Fruit fly (Drosophila melanogaster) whole organism, embryonic: Measurements from ENCODE around the gene mask.

Source experiments
- Asciz ChIP-seq: fragments of 200-800 bp; sonication (Bioruptor generic); optimal IDR thresholded peaks from 2 replicates; lab custom pipeline; 2017; ENCODE audit warnings: missing biosample characterization, mild to moderate bottlenecking, missing genetic modification characterization, missing genetic modification reagents
- CG10959 ChIP-seq: fragments of 200-800 bp; sonication (Bioruptor generic); IDR thresholded peaks from 2 replicates; pipeline ENCODE4 v1.3.6; 2022; ENCODE audit warnings: missing biosample characterization, missing genetic modification characterization
- CG12236 ChIP-seq: fragments of 200-800 bp; sonication (Bioruptor generic); optimal IDR thresholded peaks from 2 replicates; lab custom pipeline; 2016; ENCODE audit warnings: missing biosample characterization, missing genetic modification characterization
- CG14050 ChIP-seq: fragments of 200-800 bp; sonication (Bioruptor generic); IDR thresholded peaks from 3 replicates; pipeline ENCODE4 v1.3.6; 2022; ENCODE audit warnings: missing biosample characterization, missing genetic modification characterization
- CG15696 ChIP-seq: fragments of 200-800 bp; sonication (Bioruptor generic); optimal IDR thresholded peaks from 2 replicates; lab custom pipeline; 2019; ENCODE audit warnings: missing biosample characterization, mild to moderate bottlenecking, missing genetic modification characterization, moderate library complexity
- CG1603 ChIP-seq: fragments of 200-800 bp; sonication (Bioruptor generic); optimal IDR thresholded peaks from 2 replicates; lab custom pipeline; 2019; ENCODE audit warnings: missing biosample characterization, mild to moderate bottlenecking, missing genetic modification characterization, moderate library complexity
- CG16815 ChIP-seq: fragments of 200-800 bp; sonication (Bioruptor generic); optimal IDR thresholded peaks from 3 replicates; lab custom pipeline; 2017; ENCODE audit warnings: missing biosample characterization, mild to moderate bottlenecking, missing genetic modification characterization
- CG17186 ChIP-seq: fragments of 200-800 bp; sonication (Bioruptor generic); optimal IDR thresholded peaks from 3 replicates; lab custom pipeline; 2017; ENCODE audit warnings: missing biosample characterization, missing genetic modification reagents, missing genetic modification characterization
- CG17328 ChIP-seq: fragments of 200-800 bp; sonication (Bioruptor generic); IDR thresholded peaks from 2 replicates; pipeline ENCODE4 v1.3.6; 2022; ENCODE audit warnings: missing biosample characterization, missing genetic modification characterization
- CG17829 ChIP-seq: fragments of 200-800 bp; optimal IDR thresholded peaks from 2 replicates; lab custom pipeline; 2019; ENCODE audit warnings: missing biosample characterization, mild to moderate bottlenecking, missing genetic modification characterization, moderate library complexity
- CG18262 ChIP-seq: fragments of 200-800 bp; optimal IDR thresholded peaks from 3 replicates; lab custom pipeline; 2019; ENCODE audit warnings: missing biosample characterization, mild to moderate bottlenecking, missing genetic modification characterization, moderate library complexity
- CG18619 ChIP-seq: fragments of 200-800 bp; sonication (Bioruptor generic); optimal IDR thresholded peaks from 3 replicates; lab custom pipeline; 2017; ENCODE audit warnings: missing biosample characterization, mild to moderate bottlenecking, missing genetic modification characterization
- CG30431 ChIP-seq: fragments of 200-800 bp; sonication (Bioruptor generic); optimal IDR thresholded peaks from 2 replicates; lab custom pipeline; 2017; ENCODE audit warnings: missing biosample characterization, missing genetic modification characterization
- CG4360 ChIP-seq: fragments of 200-800 bp; sonication (Bioruptor generic); IDR thresholded peaks from 2 replicates; pipeline ENCODE4 v1.3.6; 2022; ENCODE audit warnings: missing biosample characterization, missing genetic modification characterization
- CG4424 ChIP-seq: fragments of 200-800 bp; sonication (Bioruptor generic); optimal IDR thresholded peaks from 3 replicates; lab custom pipeline; 2016; ENCODE audit warnings: missing biosample characterization, missing genetic modification characterization
- CG6689 ChIP-seq: fragments of 200-800 bp; sonication (Bioruptor generic); IDR thresholded peaks from 2 replicates; pipeline ENCODE4 v1.3.6; 2022; ENCODE audit warnings: missing biosample characterization, missing genetic modification characterization
- CG7372 ChIP-seq: fragments of 200-800 bp; sonication (Bioruptor generic); IDR thresholded peaks from 2 replicates; pipeline ENCODE4 v1.3.6; 2022; ENCODE audit warnings: missing biosample characterization, missing genetic modification characterization
- CG9437 ChIP-seq: fragments of 200-800 bp; sonication (Bioruptor generic); optimal IDR thresholded peaks from 2 replicates; lab custom pipeline; 2018; ENCODE audit warnings: missing biosample characterization, mild to moderate bottlenecking, missing genetic modification characterization
- H15 ChIP-seq: fragments of 200-800 bp; sonication (Bioruptor generic); IDR thresholded peaks from 3 replicates; pipeline ENCODE4 v1.3.6; 2022; ENCODE audit warnings: missing biosample characterization, missing genetic modification characterization
- HLH3B ChIP-seq: fragments of 200-800 bp; sonication (Bioruptor generic); IDR thresholded peaks from 2 replicates; pipeline ENCODE4 v1.3.6; 2022; ENCODE audit warnings: missing biosample characterization, missing genetic modification characterization
- HLH54F ChIP-seq: fragments of 200-800 bp; sonication (Bioruptor generic); optimal IDR thresholded peaks from 3 replicates; lab custom pipeline; 2016; ENCODE audit warnings: missing biosample characterization, missing genetic modification characterization
- Hand ChIP-seq: fragments of 200-800 bp; sonication (Bioruptor generic); optimal IDR thresholded peaks from 2 replicates; lab custom pipeline; 2017; ENCODE audit warnings: mild to moderate bottlenecking, missing biosample characterization, missing genetic modification reagents, missing genetic modification characterization
- Hmx ChIP-seq: fragments of 200-800 bp; sonication (Bioruptor generic); optimal IDR thresholded peaks from 2 replicates; lab custom pipeline; 2016; ENCODE audit warnings: missing biosample characterization, missing genetic modification characterization
- Neu2 ChIP-seq: fragments of 200-800 bp; sonication (Bioruptor generic); optimal IDR thresholded peaks from 3 replicates; lab custom pipeline; 2016; ENCODE audit warnings: missing biosample characterization, missing genetic modification characterization, borderline replicate concordance
- Opbp ChIP-seq: fragments of 200-800 bp; sonication (Bioruptor generic); IDR thresholded peaks from 3 replicates; pipeline ENCODE4 v1.3.6; 2022; ENCODE audit warnings: missing biosample characterization, missing genetic modification characterization; ENCODE audit not compliant: partially characterized antibody
- Rfx ChIP-seq: fragments of 200-800 bp; sonication (Bioruptor generic); IDR thresholded peaks from 2 replicates; pipeline ENCODE4 v1.3.6; 2022; ENCODE audit warnings: missing biosample characterization, missing genetic modification characterization
- Rx ChIP-seq: fragments of 200-800 bp; sonication (Bioruptor generic); IDR thresholded peaks from 2 replicates; pipeline ENCODE4 v1.3.6; 2022; ENCODE audit warnings: missing biosample characterization, missing genetic modification characterization
- Stat92E ChIP-seq, 3 experiments: fragments of >200 bp in 2 of 3; fragments of 200-800 bp in 1 of 3; sonication (Bioruptor generic) in 1 of 3; optimal IDR thresholded peaks; 2 replicates each; lab custom pipeline; 2017 to 2019; ENCODE audit warnings: missing biosample characterization in 3 of 3, missing genetic modification characterization in 3 of 3, mild to moderate bottlenecking in 1 of 3, moderate library complexity in 1 of 3
- abd-A ChIP-seq: fragments of 200-800 bp; sonication (Bioruptor generic); optimal IDR thresholded peaks from 3 replicates; lab custom pipeline; 2019; ENCODE audit warnings: missing biosample characterization, mild to moderate bottlenecking, missing genetic modification characterization, moderate library complexity
- ac ChIP-seq: fragments of 200-800 bp; sonication (Bioruptor generic); optimal IDR thresholded peaks from 3 replicates; lab custom pipeline; 2017; ENCODE audit warnings: missing biosample characterization, mild to moderate bottlenecking, missing genetic modification characterization
- bab2 ChIP-seq: fragments of 200-800 bp; sonication (Bioruptor generic); optimal IDR thresholded peaks from 2 replicates; lab custom pipeline; 2016; ENCODE audit warnings: missing biosample characterization, missing genetic modification characterization
- chm ChIP-seq: fragments of 200-800 bp; sonication (Bioruptor generic); IDR thresholded peaks from 2 replicates; pipeline ENCODE4 v1.3.6; 2022; ENCODE audit warnings: missing biosample characterization, missing genetic modification characterization
- crp ChIP-seq, 2 experiments: fragments of 200-800 bp; sonication (Bioruptor generic); optimal IDR thresholded peaks; 2 replicates in 1 of 2; 3 replicates in 1 of 2; lab custom pipeline; 2017; ENCODE audit warnings: missing biosample characterization in 2 of 2, missing genetic modification characterization in 2 of 2, mild to moderate bottlenecking in 1 of 2, moderate library complexity in 1 of 2
- cwo ChIP-seq: fragments of 200-800 bp; sonication (Bioruptor generic); optimal IDR thresholded peaks from 3 replicates; lab custom pipeline; 2017; ENCODE audit warnings: missing biosample characterization, missing genetic modification characterization, mild to moderate bottlenecking, moderate library complexity, missing genetic modification reagents
- dmrt11E ChIP-seq: fragments of 200-800 bp; sonication (Bioruptor generic); optimal IDR thresholded peaks from 3 replicates; lab custom pipeline; 2018; ENCODE audit warnings: missing biosample characterization, mild to moderate bottlenecking, missing genetic modification characterization, moderate library complexity
- hkb ChIP-seq, 2 experiments: fragments of 200-800 bp in 1 of 2; fragments of >200 bp in 1 of 2; sonication (Bioruptor generic) in 1 of 2; IDR thresholded peaks in 1 of 2; optimal IDR thresholded peaks in 1 of 2; 2 replicates each; pipeline versions ENCODE4 v1.3.6 to Lab custom; 2017 to 2022; ENCODE audit warnings: missing biosample characterization in 1 of 2, missing genetic modification characterization in 1 of 2
- oc ChIP-seq: fragments of 200-800 bp; sonication (Bioruptor generic); optimal IDR thresholded peaks from 2 replicates; lab custom pipeline; 2018; ENCODE audit warnings: missing biosample characterization, mild to moderate bottlenecking, missing genetic modification characterization, moderate library complexity
- org-1 ChIP-seq: fragments of 200-800 bp; sonication (Bioruptor generic); optimal IDR thresholded peaks from 2 replicates; lab custom pipeline; 2017; ENCODE audit warnings: missing biosample characterization, missing genetic modification characterization
- peb ChIP-seq: fragments of 200-800 bp; sonication (Bioruptor generic); IDR thresholded peaks from 2 replicates; pipeline ENCODE4 v1.3.6; 2022; ENCODE audit warnings: missing biosample characterization, missing genetic modification characterization
- pnt ChIP-seq: fragments of 200-800 bp; sonication (Bioruptor generic); optimal IDR thresholded peaks from 3 replicates; lab custom pipeline; 2016; ENCODE audit warnings: missing biosample characterization, missing genetic modification characterization
- pros ChIP-seq: fragments of 200-800 bp; sonication (Bioruptor generic); optimal IDR thresholded peaks from 3 replicates; lab custom pipeline; 2019; ENCODE audit warnings: missing biosample characterization, mild to moderate bottlenecking, missing genetic modification characterization, moderate library complexity
- psq ChIP-seq: fragments of 200-800 bp; sonication (Bioruptor generic); optimal IDR thresholded peaks from 2 replicates; lab custom pipeline; 2017; ENCODE audit warnings: missing biosample characterization, missing genetic modification characterization
- sna ChIP-seq: fragments of 200-800 bp; sonication (Bioruptor generic); IDR thresholded peaks from 2 replicates; pipeline ENCODE4 v1.3.6; 2022; ENCODE audit warnings: missing biosample characterization, missing genetic modification characterization; ENCODE audit not compliant: partially characterized antibody
- ssp ChIP-seq: fragments of 200-800 bp; sonication (Bioruptor generic); IDR thresholded peaks from 2 replicates; pipeline ENCODE4 v1.3.6; 2022; ENCODE audit warnings: missing biosample characterization, missing genetic modification characterization
- stwl ChIP-seq: fragments of 200-800 bp; sonication (Bioruptor generic); optimal IDR thresholded peaks from 3 replicates; lab custom pipeline; 2018; ENCODE audit warnings: missing biosample characterization, mild to moderate bottlenecking, missing genetic modification characterization, moderate library complexity
- tin ChIP-seq: fragments of 200-800 bp; sonication (Bioruptor generic); optimal IDR thresholded peaks from 3 replicates; lab custom pipeline; 2016; ENCODE audit warnings: missing biosample characterization, missing genetic modification characterization
- unc-4 ChIP-seq: fragments of 200-800 bp; sonication (Bioruptor generic); IDR thresholded peaks from 2 replicates; pipeline ENCODE4 v1.3.6; 2022; ENCODE audit warnings: missing biosample characterization, missing genetic modification characterization; ENCODE audit not compliant: partially characterized antibody
- vnd ChIP-seq: fragments of 200-800 bp; sonication (Bioruptor generic); IDR thresholded peaks from 3 replicates; pipeline ENCODE4 v1.3.6; 2022; ENCODE audit warnings: missing biosample characterization, missing genetic modification characterization; ENCODE audit not compliant: partially characterized antibody
- zf30C ChIP-seq: fragments of 200-800 bp; sonication (Bioruptor generic); optimal IDR thresholded peaks from 3 replicates; lab custom pipeline; 2018; ENCODE audit warnings: missing biosample characterization, mild to moderate bottlenecking, missing genetic modification characterization

Gene mask

DNA sequence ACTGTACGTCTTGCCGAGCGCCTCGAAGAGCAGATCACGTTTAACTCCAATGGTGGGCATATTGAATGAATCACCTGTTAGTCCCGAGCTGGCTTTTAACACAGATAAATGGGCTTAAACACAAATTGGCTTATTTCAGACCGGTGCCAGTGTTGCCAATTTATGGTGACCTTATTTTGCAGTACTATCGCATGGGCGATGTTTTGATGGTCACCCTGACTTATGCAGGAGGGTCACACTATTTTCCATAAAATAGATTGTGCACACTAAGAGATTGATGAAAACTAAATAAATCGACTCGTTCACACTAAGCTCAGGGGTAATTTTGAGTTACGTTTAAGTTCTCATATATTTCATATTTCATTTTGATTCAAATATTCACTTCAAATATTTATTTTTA is 22.1 kb downstream of the mask start, which contains the start of gene beta-PheRS (continued):
- no peak for TF ChIP-seq CG18262 (tag; lab: Kevin White, UChicago)
- peak; percentile 37 for TF ChIP-seq pnt
- TF ChIP-seq CG10959 (GFP tag; lab: Robert Waterston, UW) = peak; percentile 47; the same call in 1 of the 2 replicates
- no peak for TF ChIP-seq CG9437
- TF ChIP-seq bab2 (GFP tag; lab: Kevin White, UChicago) = peak; percentile 44
- no peak for TF ChIP-seq CG18619 (GFP tag; lab: Kevin White, UChicago)
- peak; percentile 86 for TF ChIP-seq Rfx (GFP tag; lab: Robert Waterston, UW)
- TF ChIP-seq CG30431 (GFP tag; lab: Kevin White, UChicago) = no peak
- no peak for TF ChIP-seq Hmx
- TF ChIP-seq Neu2 = no peak
- TF ChIP-seq HLH3B = peak; percentile 42; the same call in 1 of the 2 replicates
- peak; percentile 61 for TF ChIP-seq HLH54F (GFP tag; lab: Kevin White, UChicago)
- peak; percentile 53 for TF ChIP-seq CG17186 (GFP tag; lab: Kevin White, UChicago)
- peak; percentile 36; the same call in 1 of the 2 replicates for TF ChIP-seq CG6689 (GFP tag; lab: Robert Waterston, UW)
- TF ChIP-seq CG14050 (GFP tag; lab: Robert Waterston, UW) = peak; percentile 16; the same call in 1 of the 3 replicates
- peak; percentile 98 for TF ChIP-seq ssp (GFP tag; lab: Robert Waterston, UW)
- TF ChIP-seq Asciz (GFP tag; lab: Kevin White, UChicago) = no peak
- TF ChIP-seq CG1603 (tag; lab: Kevin White, UChicago) = no peak
- no peak for TF ChIP-seq Hand
- peak; percentile 94 for TF ChIP-seq Opbp
- no peak; the same call in 1 of the 2 replicates for TF ChIP-seq CG7372 (GFP tag; lab: Robert Waterston, UW)
- no peak for TF ChIP-seq CG12236 (GFP tag; lab: Kevin White, UChicago)
- TF ChIP-seq hkb (optimal IDR thresholded peaks at IDR 0.05; lab: Kevin White, UChicago) = no peak
- peak; percentile 23; the same call in 1 of the 2 replicates for TF ChIP-seq hkb (GFP tag; IDR thresholded peaks at IDR 0.05; lab: Robert Waterston, UW)
- TF ChIP-seq pros (GFP tag; lab: Kevin White, UChicago) = no peak
- TF ChIP-seq CG17829 (tag; lab: Kevin White, UChicago) = peak; percentile 76
- peak; percentile 98 for TF ChIP-seq stwl
- TF ChIP-seq org-1 (GFP tag; lab: Kevin White, UChicago) = no peak
- TF ChIP-seq psq (GFP tag; lab: Kevin White, UChicago) = no peak
- peak; percentile 92 for TF ChIP-seq unc-4
- no peak for TF ChIP-seq oc
- TF ChIP-seq CG4424 = no peak
- TF ChIP-seq H15 = no peak; the same call in 2 of the 3 replicates
- no peak for TF ChIP-seq ac (GFP tag; lab: Kevin White, UChicago)
- peak; percentile 54 for TF ChIP-seq tin (GFP tag; lab: Kevin White, UChicago)
- no peak for TF ChIP-seq Stat92E (GFP tag; optimal IDR thresholded peaks at IDR 0.05; lab: Kevin White, UChicago)
- TF ChIP-seq vnd = peak; percentile 90
- 0 out of 2 replicates have a peak, but pooled peaks have one; percentile 30 for TF ChIP-seq Rx (GFP tag; lab: Robert Waterston, UW)
- TF ChIP-seq CG15696 (tag; lab: Kevin White, UChicago) = peak; percentile 22
- no peak; the same call in 1 of the 2 replicates for TF ChIP-seq chm
- TF ChIP-seq dmrt11E (tag; lab: Kevin White, UChicago) = peak; percentile 15
- TF ChIP-seq sna (GFP tag; lab: Robert Waterston, UW) = peak; percentile 90
- no peak for TF ChIP-seq zf30C (GFP tag; lab: Kevin White, UChicago)
- peak; percentile 3 for TF ChIP-seq CG16815 (GFP tag; lab: Kevin White, UChicago)
- TF ChIP-seq CG17328 (GFP tag; lab: Robert Waterston, UW) = no peak; the same call in 1 of the 2 replicates
- TF ChIP-seq CG4360 (GFP tag; lab: Robert Waterston, UW) = no peak
- no peak for TF ChIP-seq crp (GFP tag; optimal IDR thresholded peaks at IDR 0.05; lab: Kevin White, UChicago)
- TF ChIP-seq peb = no peak
- no peak for TF ChIP-seq cwo
- TF ChIP-seq abd-A (tag; lab: Kevin White, UChicago) = no peak
